Fruit fly (Drosophila melanogaster) whole organism, embryonic: ENCODE results near the gene CG11723.
A peak's percentile ranks its signal among the peaks of the same experiment; 100 is the strongest.

ENCODE experiments used
- CG10209 ChIP-seq: fragments of 200-800 bp; sonication (Bioruptor generic); optimal IDR thresholded peaks from 3 replicates; lab custom pipeline; 2017; ENCODE audit warnings: missing biosample characterization, mild to moderate bottlenecking, missing genetic modification characterization, missing genetic modification reagents
- CG10654 ChIP-seq: fragments of 200-800 bp; sonication (Bioruptor generic); optimal IDR thresholded peaks from 2 replicates; lab custom pipeline; 2016; ENCODE audit warnings: missing biosample characterization, missing genetic modification characterization
- CG12391 ChIP-seq: fragments of 200-800 bp; sonication (Bioruptor generic); optimal IDR thresholded peaks from 3 replicates; lab custom pipeline; 2018; ENCODE audit warnings: missing biosample characterization, mild to moderate bottlenecking, missing genetic modification characterization, moderate library complexity
- CG2129 ChIP-seq: fragments of 200-800 bp; sonication (Bioruptor generic); IDR thresholded peaks from 2 replicates; pipeline ENCODE4 v1.3.6; 2022; ENCODE audit warnings: missing biosample characterization, missing genetic modification characterization; ENCODE audit not compliant: partially characterized antibody
- Mes4 ChIP-seq: fragments of 200-800 bp; sonication (Bioruptor generic); optimal IDR thresholded peaks from 2 replicates; lab custom pipeline; 2016; ENCODE audit warnings: missing biosample characterization, missing genetic modification characterization
- gt ChIP-seq: fragments of 200-800 bp; sonication (Bioruptor generic); IDR thresholded peaks from 2 replicates; pipeline ENCODE4 v1.3.6; 2022; ENCODE audit warnings: missing biosample characterization, missing genetic modification characterization
- pum ChIP-seq: fragments of 200-800 bp; sonication (Bioruptor generic); optimal IDR thresholded peaks from 2 replicates; lab custom pipeline; 2016; ENCODE audit warnings: missing biosample characterization, missing genetic modification characterization
- repo ChIP-seq: fragments of 200-800 bp; sonication (Bioruptor generic); optimal IDR thresholded peaks from 2 replicates; lab custom pipeline; 2016; ENCODE audit warnings: missing biosample characterization, missing genetic modification characterization
- ttk ChIP-seq: fragments of 200-800 bp; sonication (Bioruptor generic); IDR thresholded peaks from 2 replicates; pipeline ENCODE4 v2.1.2; 2022; ENCODE audit warnings: missing biosample characterization, missing genetic modification characterization
- twi ChIP-seq: fragments of 200-800 bp; optimal IDR thresholded peaks from 2 replicates; lab custom pipeline; 2019; ENCODE audit warnings: missing biosample characterization, mild to moderate bottlenecking, missing genetic modification characterization, moderate library complexity
- usp ChIP-seq: fragments of >200 bp; optimal IDR thresholded peaks from 2 replicates; lab custom pipeline; 2017; ENCODE audit warnings: missing biosample characterization, missing genetic modification characterization
- wor ChIP-seq: fragments of 200-800 bp; sonication (Bioruptor generic); IDR thresholded peaks from 2 replicates; pipeline ENCODE4 v1.3.6; 2022; ENCODE audit warnings: missing biosample characterization, missing genetic modification characterization

dm6 chr2L:2172460-2173121 lies 25.5 kb upstream of the CG11723 start:
- TF ChIP-seq twi (no peak), CG2129 (GFP tag; lab: Robert Waterston, UW) (no peak), Mes4 (GFP tag; lab: Kevin White, UChicago) (no peak), ttk (GFP tag; lab: Robert Waterston, UW) (no peak), CG10654 (no peak), gt (GFP tag; lab: Robert Waterston, UW) (no peak), CG12391 (tag; lab: Kevin White, UChicago) (peak; percentile 20), repo (GFP tag; lab: Kevin White, UChicago) (no peak), CG10209 (GFP tag; lab: Kevin White, UChicago) (no peak), pum (GFP tag; lab: Kevin White, UChicago) (no peak), usp (no peak), wor (no peak)
